Worm (Caenorhabditis elegans) whole organism, mixed stage, embryonic: Measurements from ENCODE around the gene sri-43.
A peak's percentile ranks its signal among the peaks of the same experiment; 100 is the strongest.

Experiments
- M03D4.4 ChIP-seq: sonication (generic microtip); optimal IDR thresholded peaks from 2 replicates; lab custom pipeline; 2017; ENCODE audit warnings: mild to moderate bottlenecking, missing genetic modification characterization, missing compliant biosample characterization
- bed-3 ChIP-seq: fragments of 200-800 bp; sonication (Bioruptor generic); optimal IDR thresholded peaks from 3 replicates; lab custom pipeline; 2018; ENCODE audit warnings: mild to moderate bottlenecking, missing genetic modification characterization, moderate library complexity, missing compliant biosample characterization
- blmp-1 ChIP-seq: fragments of 150-350 bp; optimal IDR thresholded peaks from 2 replicates; lab custom pipeline; 2014; ENCODE audit warnings: missing biosample characterization, missing genetic modification characterization
- ceh-39 ChIP-seq: fragments of 150-350 bp; optimal IDR thresholded peaks from 2 replicates; lab custom pipeline; 2014; ENCODE audit warnings: missing biosample characterization, missing genetic modification characterization
- ceh-43 ChIP-seq: fragments of 200-800 bp; sonication (Bioruptor generic); optimal IDR thresholded peaks from 2 replicates; lab custom pipeline; 2018; ENCODE audit warnings: mild to moderate bottlenecking, missing genetic modification characterization, moderate library complexity, missing compliant biosample characterization
- ceh-83 ChIP-seq: fragments of 200-800 bp; sonication (Bioruptor generic); optimal IDR thresholded peaks from 2 replicates; lab custom pipeline; 2018; ENCODE audit warnings: mild to moderate bottlenecking, missing genetic modification characterization, missing compliant biosample characterization
- cnd-1 ChIP-seq: fragments of 200-800 bp; sonication (Bioruptor generic); optimal IDR thresholded peaks from 2 replicates; lab custom pipeline; 2018; ENCODE audit warnings: mild to moderate bottlenecking, missing genetic modification characterization, missing compliant biosample characterization
- drap-1 ChIP-seq: fragments of 200-800 bp; sonication (Bioruptor generic); optimal IDR thresholded peaks from 3 replicates; lab custom pipeline; 2018; ENCODE audit warnings: mild to moderate bottlenecking, missing genetic modification characterization, missing compliant biosample characterization
- elt-1 ChIP-seq: sonication (generic microtip); optimal IDR thresholded peaks from 2 replicates; lab custom pipeline; 2017; ENCODE audit warnings: missing genetic modification characterization, mild to moderate bottlenecking, missing compliant biosample characterization, antibody characterized with exemption, moderate library complexity, borderline replicate concordance; ENCODE audit not compliant: insufficient read depth
- elt-3 ChIP-seq: fragments of 150-350 bp; optimal IDR thresholded peaks from 2 replicates; lab custom pipeline; 2014; ENCODE audit warnings: missing biosample characterization, missing genetic modification characterization
- ham-2 ChIP-seq: fragments of 200-800 bp; sonication (Bioruptor generic); optimal IDR thresholded peaks from 2 replicates; lab custom pipeline; 2018; ENCODE audit warnings: mild to moderate bottlenecking, missing genetic modification characterization, missing compliant biosample characterization
- hlh-1 ChIP-seq: fragments of 150-350 bp; optimal IDR thresholded peaks from 2 replicates; lab custom pipeline; 2014; ENCODE audit warnings: missing biosample characterization, missing genetic modification reagents, missing genetic modification characterization
- lin-13 ChIP-seq: fragments of 150-350 bp; optimal IDR thresholded peaks from 2 replicates; lab custom pipeline; 2014; ENCODE audit warnings: missing biosample characterization, missing genetic modification characterization
- lin-32 ChIP-seq: fragments of 200-800 bp; sonication (Bioruptor generic); optimal IDR thresholded peaks from 2 replicates; lab custom pipeline; 2018; ENCODE audit warnings: mild to moderate bottlenecking, missing genetic modification characterization, missing compliant biosample characterization
- lsy-2 ChIP-seq: fragments of 150-350 bp; optimal IDR thresholded peaks from 2 replicates; lab custom pipeline; 2014; ENCODE audit warnings: missing biosample characterization, missing genetic modification characterization
- mab-5 ChIP-seq: fragments of 150-350 bp; optimal IDR thresholded peaks from 2 replicates; lab custom pipeline; 2014; ENCODE audit warnings: missing biosample characterization, missing genetic modification characterization
- mep-1 ChIP-seq: fragments of 150-350 bp; optimal IDR thresholded peaks from 2 replicates; lab custom pipeline; 2017; ENCODE audit warnings: missing biosample characterization, missing genetic modification reagents, missing genetic modification characterization, inconsistent platforms
- mls-2 ChIP-seq: sonication (generic microtip); optimal IDR thresholded peaks from 2 replicates; lab custom pipeline; 2016; ENCODE audit warnings: mild to moderate bottlenecking, missing genetic modification characterization, moderate library complexity, missing compliant biosample characterization
- nhr-12 ChIP-seq: fragments of 150-350 bp; optimal IDR thresholded peaks from 2 replicates; lab custom pipeline; 2014; ENCODE audit warnings: missing biosample characterization, missing genetic modification characterization
- nhr-2 ChIP-seq: fragments of 150-350 bp; optimal IDR thresholded peaks from 2 replicates; lab custom pipeline; 2014; ENCODE audit warnings: missing biosample characterization, missing genetic modification characterization
- nhr-28 ChIP-seq: fragments of 150-350 bp; optimal IDR thresholded peaks from 2 replicates; lab custom pipeline; 2014; ENCODE audit warnings: missing biosample characterization, missing genetic modification characterization
- pha-4 ChIP-seq: fragments of 150-350 bp; optimal IDR thresholded peaks from 2 replicates; lab custom pipeline; 2018; ENCODE audit warnings: missing biosample characterization, missing genetic modification reagents, missing genetic modification characterization
- snpc-4 ChIP-seq: fragments of 150-350 bp; optimal IDR thresholded peaks from 2 replicates; lab custom pipeline; 2014; ENCODE audit warnings: missing biosample characterization, missing genetic modification characterization
- sptf-1 ChIP-seq: sonication (generic microtip); optimal IDR thresholded peaks from 2 replicates; lab custom pipeline; 2017; ENCODE audit warnings: mild to moderate bottlenecking, missing genetic modification characterization, moderate library complexity, missing compliant biosample characterization
- tbx-8 ChIP-seq: fragments of 200-800 bp; sonication (Bioruptor generic); optimal IDR thresholded peaks from 2 replicates; lab custom pipeline; 2018; ENCODE audit warnings: mild to moderate bottlenecking, missing genetic modification characterization, moderate library complexity, missing compliant biosample characterization
- unc-39 ChIP-seq: fragments of 150-350 bp; optimal IDR thresholded peaks from 2 replicates; lab custom pipeline; 2014; ENCODE audit warnings: missing biosample characterization, missing genetic modification characterization
- unc-62 ChIP-seq: fragments of 150-350 bp; optimal IDR thresholded peaks from 2 replicates; lab custom pipeline; 2014; ENCODE audit warnings: missing biosample characterization, missing genetic modification reagents, missing genetic modification characterization
- zip-8 ChIP-seq: fragments of 150-350 bp; optimal IDR thresholded peaks from 2 replicates; lab custom pipeline; 2014; ENCODE audit warnings: missing biosample characterization, missing genetic modification characterization
- ztf-11 ChIP-seq: fragments of 150-350 bp; optimal IDR thresholded peaks from 2 replicates; lab custom pipeline; 2014; ENCODE audit warnings: missing biosample characterization, missing genetic modification characterization

Gene sri-43

DNA sequence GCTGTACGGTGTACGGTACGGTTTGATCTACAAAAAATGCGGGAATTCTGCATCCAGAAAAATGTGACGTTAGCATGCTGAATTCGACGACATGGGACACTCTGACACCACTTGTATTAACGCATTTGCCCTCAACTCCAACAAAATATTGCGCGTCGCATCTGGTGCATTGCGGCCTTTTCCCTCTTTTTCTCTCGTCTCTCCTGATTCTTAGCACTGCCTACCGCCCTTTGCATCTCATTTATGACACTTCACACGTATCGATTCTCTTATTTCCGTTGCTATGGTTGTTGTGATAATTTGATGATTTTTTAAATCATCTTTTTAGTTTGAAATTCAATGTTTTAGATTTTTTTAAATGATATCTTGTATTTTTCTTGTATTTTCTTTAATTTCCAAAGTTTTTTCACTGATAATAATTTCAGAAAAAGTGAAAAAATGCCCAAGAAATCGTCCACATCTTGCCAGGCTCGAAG lies 25.5 kb downstream of the sri-43 start, which contains the start of gene T10D4.6:
Gene T10D4.6 (plus strand): TSS at position 426 of the 476 bp plus-strand sequence.
- TF ChIP-seq sptf-1, result peak; percentile 30
- TF ChIP-seq elt-3, result no peak
- no peak for TF ChIP-seq elt-1 (tag; lab: Kevin White, UChicago)
- TF ChIP-seq ceh-39 (tag; lab: Kevin White, UChicago), result peak; percentile 9
- TF ChIP-seq unc-62, result peak; percentile 28
- TF ChIP-seq nhr-12 (tag; lab: Kevin White, UChicago), result no peak
- peak; percentile 33 for TF ChIP-seq pha-4 (tag; lab: Kevin White, UChicago)
- peak; percentile 17 for TF ChIP-seq lin-13 (tag; lab: Kevin White, UChicago)
- no peak for TF ChIP-seq lin-32 (GFP tag; lab: Kevin White, UChicago)
- TF ChIP-seq mep-1, result peak; percentile 53
- TF ChIP-seq drap-1 (GFP tag; lab: Kevin White, UChicago), result no peak
- no peak for TF ChIP-seq mls-2 (tag; lab: Kevin White, UChicago)
- TF ChIP-seq nhr-28 (tag; lab: Kevin White, UChicago), result no peak
- no peak for TF ChIP-seq tbx-8 (GFP tag; lab: Kevin White, UChicago)
- TF ChIP-seq hlh-1 (tag; lab: Kevin White, UChicago), result peak; percentile 18

DNA sequence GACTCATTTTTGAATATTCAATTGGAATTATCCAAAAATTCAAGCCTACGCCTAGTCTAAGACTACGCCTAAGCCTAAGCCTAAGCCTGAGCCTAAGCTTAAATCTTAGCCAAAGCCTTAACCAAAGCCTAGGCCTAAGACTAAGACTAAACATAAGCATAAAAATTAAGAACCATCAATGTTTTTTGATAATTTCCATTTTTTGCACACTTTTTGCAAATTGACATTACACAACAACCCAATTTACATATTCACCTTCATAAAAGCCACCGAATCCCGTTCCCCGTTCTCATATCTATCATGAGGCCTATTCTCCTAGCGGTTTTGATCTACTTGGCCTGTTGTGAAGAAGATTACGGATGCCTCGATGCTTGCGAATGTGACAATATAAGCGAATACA lies 27.0 kb downstream of the sri-43 start, which contains the start of gene T10D4.7:
Gene T10D4.7 (plus strand): TSS at position 301 of the 400 bp plus-strand sequence.
- TF ChIP-seq unc-39 (no peak), ceh-43 (no peak), cnd-1 (no peak), ztf-11 (tag; lab: Kevin White, UChicago) (no peak), ham-2 (no peak)

DNA sequence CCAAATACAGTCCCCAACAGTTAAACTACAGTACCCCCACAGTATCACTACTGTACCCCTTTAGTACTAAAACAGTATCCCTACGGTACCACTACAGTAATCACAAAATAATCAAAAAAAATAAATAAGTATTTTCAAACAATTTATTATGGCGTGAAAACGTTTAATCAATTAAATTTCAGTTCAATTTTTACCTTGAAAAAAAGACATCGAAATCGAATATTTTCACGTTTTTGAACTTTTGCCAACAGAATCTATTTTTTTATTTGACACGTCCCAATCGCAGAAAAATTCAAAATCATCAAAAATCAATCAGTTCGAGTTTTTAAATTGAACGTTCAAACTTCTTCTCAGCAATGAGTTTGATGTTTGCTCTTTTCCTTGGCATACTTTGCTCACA lies 30.5 kb downstream of the sri-43 start, which contains the start of gene clec-123:
Gene clec-123 (plus strand): TSS at position 301 of the 400 bp plus-strand sequence.
- no peak for TF ChIP-seq ceh-83 (GFP tag; lab: Kevin White, UChicago)
- TF ChIP-seq elt-3, result no peak
- no peak for TF ChIP-seq ztf-11 (tag; lab: Kevin White, UChicago)
- no peak for TF ChIP-seq tbx-8 (GFP tag; lab: Kevin White, UChicago)
- TF ChIP-seq elt-1 (tag; lab: Kevin White, UChicago), result no peak
- no peak for TF ChIP-seq bed-3 (GFP tag; lab: Kevin White, UChicago)

DNA sequence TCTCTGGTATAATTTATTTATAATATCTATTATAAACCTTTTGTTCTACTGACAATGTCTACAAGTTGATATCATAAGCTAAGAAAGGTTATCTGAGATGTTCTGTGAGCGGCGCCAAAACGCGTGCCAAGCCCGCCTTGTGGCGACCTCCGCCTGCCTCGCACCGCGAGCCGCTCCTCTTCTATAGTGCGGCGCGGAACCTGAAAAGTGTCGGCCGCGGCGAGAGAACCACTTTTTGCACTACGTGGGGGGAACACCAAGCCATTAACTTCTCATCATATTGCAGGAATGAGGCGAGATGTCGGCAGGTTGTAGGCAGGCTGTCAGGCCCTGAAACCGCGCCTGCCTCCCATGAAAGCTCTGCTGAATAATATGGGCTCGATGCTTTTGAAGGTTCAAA lies 31.2 kb downstream of the sri-43 start:
- TF ChIP-seq nhr-28 (tag; lab: Kevin White, UChicago), result no peak
- TF ChIP-seq unc-39, result no peak
- TF ChIP-seq elt-3, result no peak
- no peak for TF ChIP-seq ztf-11 (tag; lab: Kevin White, UChicago)
- TF ChIP-seq snpc-4 (tag; lab: Kevin White, UChicago), result no peak
- TF ChIP-seq pha-4 (tag; lab: Kevin White, UChicago), result no peak
- no peak for TF ChIP-seq ceh-43
- TF ChIP-seq lin-13 (tag; lab: Kevin White, UChicago), result no peak
- TF ChIP-seq mls-2 (tag; lab: Kevin White, UChicago), result no peak
- TF ChIP-seq nhr-2 (tag; lab: Kevin White, UChicago), result no peak

DNA sequence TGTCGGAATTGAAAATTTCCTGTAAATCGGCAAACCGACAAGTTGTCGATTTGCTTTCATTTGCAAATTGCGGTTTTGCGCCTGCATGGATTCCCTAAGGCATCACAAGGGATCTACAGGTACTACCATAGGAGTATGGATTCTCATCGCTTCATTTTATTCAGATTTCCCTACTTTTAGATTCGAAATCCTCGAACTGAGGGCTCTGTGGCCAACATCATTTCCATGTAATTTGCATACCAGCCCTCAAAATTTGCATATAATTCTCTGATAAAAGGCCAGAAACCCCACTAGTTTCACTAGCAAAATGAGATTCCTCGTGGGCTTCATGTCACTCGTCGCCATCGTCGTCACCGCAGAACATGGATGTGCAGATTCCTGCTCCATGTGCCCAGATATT lies 32.1 kb downstream of the sri-43 start, which contains the start of gene Y25C1A.2:
Gene Y25C1A.2 (plus strand): TSS at position 301 of the 400 bp plus-strand sequence.
- TF ChIP-seq lsy-2, result no peak
- TF ChIP-seq, all 35 proteins: peak for 0

DNA sequence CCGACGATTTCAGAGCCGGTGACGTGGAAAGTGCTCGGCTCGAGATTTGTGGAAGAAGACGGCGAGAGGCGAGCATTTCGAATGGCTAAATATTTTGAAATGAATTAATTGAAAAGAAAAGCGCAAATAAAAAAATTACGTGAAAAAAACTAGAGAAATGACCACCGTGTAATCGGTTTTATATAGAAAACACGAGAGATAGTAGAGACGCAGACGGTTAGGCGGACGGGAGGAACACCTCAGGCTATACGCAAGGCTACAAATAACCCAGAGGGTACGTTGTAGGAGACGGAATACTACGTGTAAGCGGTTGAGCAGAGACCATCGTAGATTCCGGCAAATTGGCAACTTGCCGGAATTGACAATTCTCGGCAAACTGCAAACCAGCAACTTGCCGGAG lies 33.3 kb downstream of the sri-43 start, which contains the start of gene Y25C1A.13:
Gene Y25C1A.13 (minus strand): TSS at position 101 of the 400 bp plus-strand sequence.
- TF ChIP-seq snpc-4 (tag; lab: Kevin White, UChicago), result no peak
- TF ChIP-seq mab-5, result no peak
- no peak for TF ChIP-seq M03D4.4 (tag; lab: Kevin White, UChicago)
- TF ChIP-seq elt-3, result no peak
- no peak for TF ChIP-seq cnd-1
- no peak for TF ChIP-seq blmp-1 (tag; lab: Kevin White, UChicago)
- TF ChIP-seq sptf-1, result no peak
- TF ChIP-seq elt-1 (tag; lab: Kevin White, UChicago), result no peak
- no peak for TF ChIP-seq drap-1 (GFP tag; lab: Kevin White, UChicago)
- TF ChIP-seq zip-8 (tag; lab: Kevin White, UChicago), result no peak
- no peak for TF ChIP-seq ceh-43
- TF ChIP-seq ceh-39 (tag; lab: Kevin White, UChicago), result no peak
- TF ChIP-seq lin-13 (tag; lab: Kevin White, UChicago), result no peak
- no peak for TF ChIP-seq ham-2
